5 worm cellular contexts compared by ENCODE assay signal in the genomic region with DNA sequence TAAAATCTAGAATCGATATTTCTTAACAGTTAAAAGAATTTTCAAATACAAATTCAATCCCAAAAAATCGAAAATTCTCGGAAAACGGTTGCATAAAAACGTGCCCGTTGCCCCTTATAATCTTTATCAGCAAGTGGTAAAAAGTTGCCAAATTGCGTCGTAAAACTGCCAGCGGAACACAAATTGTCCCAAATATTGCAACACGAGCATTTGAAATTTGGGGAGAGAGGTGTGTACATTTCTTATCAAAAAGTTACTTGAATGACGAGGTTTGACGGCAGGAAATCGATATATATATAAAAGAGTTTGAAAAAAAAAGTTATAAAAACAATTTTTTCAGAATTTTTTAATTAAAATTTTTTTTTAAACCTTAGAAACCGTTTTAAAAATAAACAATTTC.
TF ChIP-seq lines count a peak whose summit lies in the region.

No protein-coding gene starts in this region.

TF ChIP-seq in whole organism, L2 larva, 48 proteins besides CTCF, POLR2A, EP300 and RAD21:
- TF ChIP-seq R02D3.7 (tag; optimal IDR thresholded peaks at IDR 0.05; lab: Kevin White, UChicago) (no peak), ceh-16 (tag; optimal IDR thresholded peaks at IDR 0.05; lab: Kevin White, UChicago) (no peak), aly-2 (tag; optimal IDR thresholded peaks at IDR 0.05; lab: Kevin White, UChicago) (no peak), ZK546.5 (tag; optimal IDR thresholded peaks at IDR 0.05; lab: Kevin White, UChicago) (no peak), ztf-1 (GFP tag; conservative IDR thresholded peaks at IDR 0.05; lab: Robert Waterston, UW) (no peak), nhr-10 (tag; optimal IDR thresholded peaks at IDR 0.05; lab: Kevin White, UChicago) (no peak), sem-4 (tag; optimal IDR thresholded peaks at IDR 0.05; lab: Kevin White, UChicago) (no peak), crh-2 (tag; optimal IDR thresholded peaks at IDR 0.05; lab: Kevin White, UChicago) (peak; percentile 43), fos-1 (tag; optimal IDR thresholded peaks at IDR 0.05; lab: Kevin White, UChicago) (peak; percentile 77), alr-1 (tag; optimal IDR thresholded peaks at IDR 0.05; lab: Kevin White, UChicago) (no peak), blmp-1 (tag; optimal IDR thresholded peaks at IDR 0.05; lab: Kevin White, UChicago; ENCODE audit: insufficient read depth) (no peak), ama-1 (optimal IDR thresholded peaks at IDR 0.05; lab: Kevin White, UChicago) (no peak), skn-1 (tag; optimal IDR thresholded peaks at IDR 0.05; lab: Kevin White, UChicago) (no peak)
TF ChIP-seq in whole organism, L2 larva: peak in this region for 2.

TF ChIP-seq in whole organism, L3 larva, 47 proteins besides CTCF, POLR2A, EP300 and RAD21:
- TF ChIP-seq eor-1 (tag; optimal IDR thresholded peaks at IDR 0.05; lab: Kevin White, UChicago): no peak
- no peak for TF ChIP-seq ZK546.5 (tag; optimal IDR thresholded peaks at IDR 0.05; lab: Kevin White, UChicago)
- TF ChIP-seq ama-1 (optimal IDR thresholded peaks at IDR 0.05; lab: Kevin White, UChicago): no peak
- TF ChIP-seq nhr-28 (tag; optimal IDR thresholded peaks at IDR 0.05; lab: Kevin White, UChicago): no peak
- no peak for TF ChIP-seq ceh-9 (tag; optimal IDR thresholded peaks at IDR 0.05; lab: Kevin White, UChicago)
- peak; percentile 85 for TF ChIP-seq elt-2 (tag; optimal IDR thresholded peaks at IDR 0.05; lab: Kevin White, UChicago)
- TF ChIP-seq jun-1 (tag; optimal IDR thresholded peaks at IDR 0.05; lab: Kevin White, UChicago): peak; percentile 5
- peak; percentile 1 for TF ChIP-seq snpc-4 (tag; optimal IDR thresholded peaks at IDR 0.05; lab: Kevin White, UChicago)
- TF ChIP-seq ceh-82 (tag; optimal IDR thresholded peaks at IDR 0.05; lab: Kevin White, UChicago): no peak
- no peak for TF ChIP-seq mdl-1 (tag; optimal IDR thresholded peaks at IDR 0.05; lab: Kevin White, UChicago)
- no peak for TF ChIP-seq nhr-67 (tag; optimal IDR thresholded peaks at IDR 0.05; lab: Kevin White, UChicago)
- TF ChIP-seq daf-12 (tag; optimal IDR thresholded peaks at IDR 0.05; lab: Kevin White, UChicago): no peak
- no peak for TF ChIP-seq egl-5 (tag; optimal IDR thresholded peaks at IDR 0.05; lab: Kevin White, UChicago)
- TF ChIP-seq pha-4 (tag; optimal IDR thresholded peaks at IDR 0.05; lab: Kevin White, UChicago): peak; percentile 60
- TF ChIP-seq sea-2 (GFP tag; optimal IDR thresholded peaks at IDR 0.05; lab: Kevin White, UChicago): no peak
- TF ChIP-seq aly-2 (tag; optimal IDR thresholded peaks at IDR 0.05; lab: Kevin White, UChicago): no peak
- no peak for TF ChIP-seq fos-1 (tag; optimal IDR thresholded peaks at IDR 0.05; lab: Kevin White, UChicago)
- TF ChIP-seq pqm-1 (tag; optimal IDR thresholded peaks at IDR 0.05; lab: Kevin White, UChicago): peak; percentile 59

TF ChIP-seq in whole organism, L4 larva, 104 proteins besides CTCF, POLR2A, EP300 and RAD21 (continues in another document):
- TF ChIP-seq hlh-11 (tag; optimal IDR thresholded peaks at IDR 0.05; lab: Kevin White, UChicago) (peak; percentile 61), lin-39 (tag; optimal IDR thresholded peaks at IDR 0.05; lab: Kevin White, UChicago) (no peak), T26A8.4 (GFP tag; IDR thresholded peaks at IDR 0.05; lab: Robert Waterston, UW) (no peak), vab-7 (GFP tag; IDR thresholded peaks at IDR 0.05; lab: Robert Waterston, UW) (no peak), D1046.2 (GFP tag; IDR thresholded peaks at IDR 0.05; lab: Robert Waterston, UW) (no peak), mes-2 (tag; optimal IDR thresholded peaks at IDR 0.05; lab: Kevin White, UChicago; ENCODE audit: poor library complexity, severe bottlenecking) (peak; percentile 38), arid-1 (GFP tag; conservative IDR thresholded peaks at IDR 0.05; lab: Robert Waterston, UW) (no peak), hmg-1.1 (GFP tag; IDR thresholded peaks at IDR 0.05; lab: Robert Waterston, UW) (no peak), unc-62 (GFP tag; optimal IDR thresholded peaks at IDR 0.05 in 1 of 2; lab: Kevin White, UChicago) (peak in 1 of 2 experiments; percentile 6), unc-62 (tag; optimal IDR thresholded peaks at IDR 0.05; lab: Kevin White, UChicago) (no peak), egl-27 (tag; optimal IDR thresholded peaks at IDR 0.05; lab: Kevin White, UChicago) (no peak), spr-3 (GFP tag; optimal IDR thresholded peaks at IDR 0.05; lab: Kevin White, UChicago) (no peak), spr-1 (tag; optimal IDR thresholded peaks at IDR 0.05; lab: Kevin White, UChicago) (no peak), ceh-32 (tag; optimal IDR thresholded peaks at IDR 0.05; lab: Kevin White, UChicago; ENCODE audit: poor library complexity) (no peak), ceh-82 (tag; optimal IDR thresholded peaks at IDR 0.05; lab: Kevin White, UChicago) (no peak), lim-7 (GFP tag; IDR thresholded peaks at IDR 0.05; lab: Robert Waterston, UW) (no peak), ceh-44 (GFP tag; IDR thresholded peaks at IDR 0.05; lab: Robert Waterston, UW) (no peak), rbr-2 (tag; optimal IDR thresholded peaks at IDR 0.05; lab: Kevin White, UChicago) (no peak), tra-1 (GFP tag; IDR thresholded peaks at IDR 0.05; lab: Robert Waterston, UW) (no peak), hif-1 (tag; optimal IDR thresholded peaks at IDR 0.05; lab: Kevin White, UChicago) (no peak), dmd-8 (GFP tag; IDR thresholded peaks at IDR 0.05; lab: Robert Waterston, UW) (no peak)

TF ChIP-seq in whole organism, late embryonic, 69 proteins besides CTCF, POLR2A, EP300 and RAD21:
- no peak for TF ChIP-seq nhr-232 (tag; optimal IDR thresholded peaks at IDR 0.05; lab: Kevin White, UChicago)
- TF ChIP-seq elt-2 (tag; optimal IDR thresholded peaks at IDR 0.05; lab: Kevin White, UChicago): peak; percentile 4
- no peak for TF ChIP-seq tbx-7 (tag; optimal IDR thresholded peaks at IDR 0.05; lab: Kevin White, UChicago)
- TF ChIP-seq F13H6.1 (tag; optimal IDR thresholded peaks at IDR 0.05; lab: Kevin White, UChicago): no peak
- no peak for TF ChIP-seq ttx-3 (tag; optimal IDR thresholded peaks at IDR 0.05; lab: Kevin White, UChicago)

TF ChIP-seq in whole organism, young adult, 124 proteins besides CTCF, POLR2A, EP300 and RAD21:
- TF ChIP-seq snpc-4 (GFP tag; optimal IDR thresholded peaks at IDR 0.05; lab: Kevin White, UChicago) (no peak), snpc-4 (tag; optimal IDR thresholded peaks at IDR 0.05; lab: Kevin White, UChicago) (peak in 1 of 4 experiments; percentile 51), nhr-80 (tag; optimal IDR thresholded peaks at IDR 0.05; lab: Kevin White, UChicago) (peak; percentile 81), let-607 (tag; optimal IDR thresholded peaks at IDR 0.05; lab: Kevin White, UChicago) (peak in 1 of 2 experiments; percentile 6), C17E4.6 (GFP tag; IDR thresholded peaks at IDR 0.05; lab: Robert Waterston, UW) (no peak)
